Worm (Caenorhabditis elegans) whole organism, late embryonic: ENCODE data around the gene tbb-4.

Experiments
- C08G9.2 ChIP-seq: sonication (generic microtip); optimal IDR thresholded peaks from 2 replicates; lab custom pipeline; 2016; ENCODE audit warnings: mild to moderate bottlenecking, missing genetic modification characterization, moderate library complexity, missing compliant biosample characterization
- T23F11.4 ChIP-seq: fragments of 200-800 bp; sonication (Bioruptor generic); optimal IDR thresholded peaks from 2 replicates; lab custom pipeline; 2018; ENCODE audit warnings: mild to moderate bottlenecking, missing genetic modification characterization, missing compliant biosample characterization
- ahr-1 ChIP-seq: sonication (generic microtip); optimal IDR thresholded peaks from 2 replicates; lab custom pipeline; 2016; ENCODE audit warnings: missing genetic modification characterization, missing compliant biosample characterization
- ceh-2 ChIP-seq: sonication (generic microtip); optimal IDR thresholded peaks from 2 replicates; lab custom pipeline; 2016; ENCODE audit warnings: missing genotype, missing genetic modification characterization, missing compliant biosample characterization
- ceh-22 ChIP-seq: sonication (generic microtip); optimal IDR thresholded peaks from 2 replicates; lab custom pipeline; 2017; ENCODE audit warnings: missing biosample characterization, missing genetic modification characterization
- ceh-24 ChIP-seq: sonication (generic microtip); optimal IDR thresholded peaks from 2 replicates; lab custom pipeline; 2016; ENCODE audit warnings: mild to moderate bottlenecking, missing genetic modification characterization, missing compliant biosample characterization
- ceh-31 ChIP-seq: sonication (generic microtip); optimal IDR thresholded peaks from 2 replicates; lab custom pipeline; 2016; ENCODE audit warnings: missing genetic modification characterization, missing compliant biosample characterization
- ceh-34 ChIP-seq: sonication (generic microtip); optimal IDR thresholded peaks from 2 replicates; lab custom pipeline; 2016; ENCODE audit warnings: mild to moderate bottlenecking, missing genetic modification characterization, missing compliant biosample characterization
- ceh-48 ChIP-seq: sonication (generic microtip); optimal IDR thresholded peaks from 2 replicates; lab custom pipeline; 2016; ENCODE audit warnings: missing genetic modification characterization, inconsistent platforms, missing compliant biosample characterization
- fax-1 ChIP-seq: sonication (generic microtip); optimal IDR thresholded peaks from 2 replicates; lab custom pipeline; 2016; ENCODE audit warnings: missing genotype, missing genetic modification characterization, missing compliant biosample characterization
- gmeb-2 ChIP-seq: sonication (generic microtip); optimal IDR thresholded peaks from 2 replicates; lab custom pipeline; 2016; ENCODE audit warnings: missing genetic modification characterization, inconsistent platforms, missing compliant biosample characterization
- hlh-15 ChIP-seq: sonication (generic microtip); optimal IDR thresholded peaks from 2 replicates; lab custom pipeline; 2016; ENCODE audit warnings: missing genetic modification characterization, missing compliant biosample characterization
- hlh-30 ChIP-seq: sonication (generic microtip); optimal IDR thresholded peaks from 2 replicates; lab custom pipeline; 2017; ENCODE audit warnings: antibody characterized with exemption, missing genetic modification characterization, missing compliant biosample characterization; ENCODE audit not compliant: insufficient read depth
- hlh-6 ChIP-seq: sonication (generic microtip); optimal IDR thresholded peaks from 2 replicates; lab custom pipeline; 2016; ENCODE audit warnings: missing genotype, missing genetic modification characterization, missing compliant biosample characterization
- lim-6 ChIP-seq: sonication (generic microtip); optimal IDR thresholded peaks from 2 replicates; lab custom pipeline; 2016; ENCODE audit warnings: missing genetic modification characterization, missing compliant biosample characterization
- lin-11 ChIP-seq: fragments of 200-800 bp; sonication (Bioruptor generic); optimal IDR thresholded peaks from 2 replicates; lab custom pipeline; 2018; ENCODE audit warnings: mild to moderate bottlenecking, missing genetic modification characterization, missing compliant biosample characterization
- madf-2 ChIP-seq: sonication (generic microtip); optimal IDR thresholded peaks from 2 replicates; lab custom pipeline; 2017; ENCODE audit warnings: missing genetic modification characterization, missing compliant biosample characterization
- mec-3 ChIP-seq: sonication (generic microtip); optimal IDR thresholded peaks from 2 replicates; lab custom pipeline; 2016; ENCODE audit warnings: borderline replicate concordance, missing genetic modification characterization, missing compliant biosample characterization
- nhr-11 ChIP-seq: fragments of 150-350 bp; optimal IDR thresholded peaks from 2 replicates; lab custom pipeline; 2014; ENCODE audit warnings: missing biosample characterization, missing genetic modification characterization
- odd-2 ChIP-seq: sonication (generic microtip); optimal IDR thresholded peaks from 2 replicates; lab custom pipeline; 2017; ENCODE audit warnings: antibody characterized with exemption, mild to moderate bottlenecking, missing genetic modification characterization, missing compliant biosample characterization
- pag-3 ChIP-seq: sonication (generic microtip); optimal IDR thresholded peaks from 2 replicates; lab custom pipeline; 2016; ENCODE audit warnings: missing compliant biosample characterization, missing genetic modification characterization, borderline replicate concordance
- pat-9 ChIP-seq: fragments of 200-800 bp; sonication (Bioruptor generic); optimal IDR thresholded peaks from 2 replicates; lab custom pipeline; 2018; ENCODE audit warnings: mild to moderate bottlenecking, missing genetic modification characterization, moderate library complexity, missing compliant biosample characterization
- pax-1 ChIP-seq: fragments of 150-350 bp; optimal IDR thresholded peaks from 2 replicates; lab custom pipeline; 2014; ENCODE audit warnings: missing biosample characterization, missing genetic modification characterization
- pha-4 ChIP-seq: fragments of 150-350 bp; optimal IDR thresholded peaks from 2 replicates; lab custom pipeline; 2018; ENCODE audit warnings: missing biosample characterization, missing genetic modification reagents, missing genetic modification characterization
- pqm-1 ChIP-seq: sonication (generic microtip); optimal IDR thresholded peaks from 2 replicates; lab custom pipeline; 2016; ENCODE audit warnings: missing genetic modification characterization, missing compliant biosample characterization
- ref-2 ChIP-seq: sonication (generic microtip); optimal IDR thresholded peaks from 2 replicates; lab custom pipeline; 2016; ENCODE audit warnings: missing genetic modification characterization, missing compliant biosample characterization
- rnt-1 ChIP-seq: sonication (generic microtip); optimal IDR thresholded peaks from 2 replicates; lab custom pipeline; 2016; ENCODE audit warnings: missing genetic modification characterization, missing compliant biosample characterization
- sdc-2 ChIP-seq: sonication (generic microtip); optimal IDR thresholded peaks from 2 replicates; lab custom pipeline; 2016; ENCODE audit warnings: missing genotype, missing genetic modification characterization, missing compliant biosample characterization
- sox-4 ChIP-seq: sonication (generic microtip); optimal IDR thresholded peaks from 2 replicates; lab custom pipeline; 2017; ENCODE audit warnings: mild to moderate bottlenecking, missing genetic modification characterization, inconsistent platforms, missing compliant biosample characterization
- syd-9 ChIP-seq: sonication (generic microtip); optimal IDR thresholded peaks from 2 replicates; lab custom pipeline; 2016; ENCODE audit warnings: mild to moderate bottlenecking, missing genetic modification characterization, moderate library complexity, missing compliant biosample characterization
- ttx-3 ChIP-seq: sonication (generic microtip); optimal IDR thresholded peaks from 2 replicates; lab custom pipeline; 2016; ENCODE audit warnings: missing genetic modification reagents, missing genetic modification characterization, missing compliant biosample characterization
- unc-3 ChIP-seq, 2 experiments: fragments of 200-800 bp in 1 of 2; sonication (Bioruptor generic) in 1 of 2; sonication (generic microtip) in 1 of 2; conservative IDR thresholded peaks in 1 of 2; optimal IDR thresholded peaks in 1 of 2; 2 replicates each; pipeline versions ENCODE4 v1.3.6 to Lab custom; 2016 to 2022; ENCODE audit warnings: missing compliant biosample characterization in 2 of 2, missing genetic modification characterization in 2 of 2, missing genetic modification reagents in 1 of 2
- unc-86 ChIP-seq: sonication (generic microtip); optimal IDR thresholded peaks from 2 replicates; lab custom pipeline; 2016; ENCODE audit warnings: missing genetic modification characterization, missing compliant biosample characterization
- zip-5 ChIP-seq: sonication (generic microtip); optimal IDR thresholded peaks from 2 replicates; lab custom pipeline; 2016; ENCODE audit warnings: missing genetic modification characterization, missing compliant biosample characterization

Gene tbb-4

DNA sequence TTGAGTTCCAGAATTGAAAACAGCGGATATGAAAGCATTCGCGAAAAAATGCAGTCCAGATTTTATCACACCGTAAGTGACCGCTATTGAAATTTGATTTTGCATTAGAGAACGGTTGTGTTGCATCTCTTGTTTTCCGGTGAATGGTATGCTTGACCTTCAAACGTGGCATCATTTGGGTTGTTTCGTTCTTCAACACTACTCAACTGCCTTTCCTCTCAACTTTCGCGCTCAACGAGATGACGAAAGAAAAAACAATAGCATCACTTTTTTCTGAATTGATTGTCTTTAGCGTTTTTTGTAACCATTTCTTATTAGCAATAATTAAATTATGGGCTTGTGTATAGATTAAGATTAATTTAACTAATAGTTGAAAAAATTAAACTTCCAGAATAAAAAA lies 34.2 kb downstream of the tbb-4 start:
- TF ChIP-seq hlh-15 (tag; lab: Kevin White, UChicago) (no peak), sdc-2 (no peak), ceh-34 (tag; lab: Kevin White, UChicago) (no peak), ref-2 (no peak), unc-3 (GFP tag; conservative IDR thresholded peaks at IDR 0.05; lab: Robert Waterston, UW) (no peak), unc-3 (tag; optimal IDR thresholded peaks at IDR 0.05; lab: Kevin White, UChicago) (no peak), zip-5 (no peak), pqm-1 (no peak), lin-11 (tag; lab: Kevin White, UChicago) (no peak), pha-4 (tag; lab: Kevin White, UChicago) (no peak), pax-1 (tag; lab: Kevin White, UChicago) (no peak), pag-3 (tag; lab: Kevin White, UChicago) (no peak), lim-6 (tag; lab: Kevin White, UChicago) (no peak), ceh-48 (tag; lab: Kevin White, UChicago) (no peak), mec-3 (tag; lab: Kevin White, UChicago) (no peak), unc-86 (no peak)

DNA sequence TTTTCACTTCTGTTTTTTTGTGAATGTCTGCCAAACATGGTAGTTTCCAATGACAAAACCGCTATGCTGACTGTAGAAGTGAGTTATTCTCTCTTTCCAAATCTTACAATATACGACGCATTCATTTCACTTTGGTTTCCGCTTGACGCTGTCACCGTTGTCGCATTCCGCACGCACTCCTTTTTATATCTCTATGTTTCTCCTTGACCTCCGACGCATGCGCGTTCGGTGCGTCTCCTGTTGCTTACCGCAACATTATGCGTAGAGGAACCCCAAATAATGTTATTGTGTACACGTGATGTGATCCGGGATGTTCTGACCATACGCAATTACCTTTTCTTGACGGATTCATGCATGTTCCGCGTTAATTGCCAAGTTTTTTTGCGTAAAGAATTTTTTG lies 34.7 kb downstream of the tbb-4 start:
- TF ChIP-seq hlh-30 (tag; lab: Kevin White, UChicago) (peak; percentile 11), ceh-22 (tag; lab: Kevin White, UChicago) (no peak), pax-1 (tag; lab: Kevin White, UChicago) (no peak), fax-1 (tag; lab: Kevin White, UChicago) (no peak), ceh-31 (tag; lab: Kevin White, UChicago) (peak; percentile 16), ref-2 (peak; percentile 21)

DNA sequence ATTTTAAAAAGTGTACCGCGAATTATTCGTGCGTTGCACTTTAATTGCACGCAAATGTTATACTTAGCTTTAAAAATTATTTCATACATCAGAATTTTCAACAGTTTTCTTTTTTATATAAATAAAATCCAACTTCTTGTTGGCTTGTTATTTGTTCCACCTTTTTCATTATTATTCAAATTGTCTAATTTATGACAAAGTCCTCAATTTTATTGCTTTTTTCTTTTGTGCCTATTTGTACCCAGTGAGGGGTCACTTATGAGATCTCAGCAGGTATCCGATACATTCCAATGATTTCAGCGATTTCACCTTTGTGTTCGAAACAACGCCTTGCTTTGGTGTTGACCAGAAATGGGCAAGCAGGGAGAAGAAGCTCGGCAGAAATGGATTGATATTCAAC lies 39.3 kb downstream of the tbb-4 start, which contains the start of gene fln-2:
TSS of gene fln-2 (plus strand) at position 301 of the 400 bp plus-strand sequence.
- TF ChIP-seq madf-2 (tag; lab: Kevin White, UChicago) (no peak), syd-9 (no peak)

DNA sequence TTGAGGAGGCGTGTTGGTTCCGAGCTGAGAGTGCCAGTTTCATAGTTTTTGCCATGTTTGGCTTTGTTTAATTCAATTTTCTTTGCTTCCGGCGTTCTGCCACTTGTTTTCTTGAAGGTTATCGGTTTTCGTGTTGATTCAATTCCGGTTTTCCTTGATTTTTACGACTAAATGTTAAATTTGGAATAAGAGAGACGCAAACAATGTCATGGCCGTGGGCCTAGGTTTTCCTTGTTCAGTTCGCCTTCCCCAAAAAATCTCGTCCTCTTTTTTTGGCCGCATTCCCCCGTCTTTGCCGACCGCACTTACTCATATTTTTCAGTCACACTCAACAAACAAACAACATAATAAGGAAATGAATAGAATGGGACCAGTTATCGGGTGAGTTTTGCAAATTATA lies 42.9 kb downstream of the tbb-4 start, which contains the start of gene C23F12.9:
TSS of gene C23F12.9 (plus strand) at position 301 of the 400 bp plus-strand sequence.
- no peak for TF ChIP-seq hlh-6
- TF ChIP-seq odd-2 (tag; lab: Kevin White, UChicago): no peak
- TF ChIP-seq ceh-22 (tag; lab: Kevin White, UChicago): no peak
- TF ChIP-seq pax-1 (tag; lab: Kevin White, UChicago): no peak
- TF ChIP-seq ceh-24 (tag; lab: Kevin White, UChicago): no peak
- no peak for TF ChIP-seq ceh-2 (tag; lab: Kevin White, UChicago)

DNA sequence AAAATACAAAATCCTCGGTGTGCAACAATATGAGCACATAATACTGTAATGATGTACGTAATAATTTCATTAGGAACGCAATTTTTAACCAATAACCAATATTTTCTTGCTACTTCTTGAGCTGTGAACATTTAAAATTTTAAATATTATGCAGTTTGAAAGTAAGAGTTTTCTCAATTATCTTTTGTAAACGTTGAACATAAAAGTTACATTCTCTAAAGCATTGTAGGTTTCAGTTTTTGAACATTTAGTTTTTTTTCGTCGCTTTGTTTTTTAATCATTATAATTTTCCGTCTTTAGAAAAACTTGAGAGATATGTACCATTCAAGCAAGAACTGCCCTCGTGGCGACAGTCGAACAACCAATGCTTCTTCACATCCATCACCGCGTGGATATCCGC lies 45.3 kb downstream of the tbb-4 start, which contains the start of gene C23F12.3:
TSS of gene C23F12.3 (plus strand) at position 301 of the 400 bp plus-strand sequence.
- no peak for TF ChIP-seq gmeb-2 (tag; lab: Kevin White, UChicago)
- TF ChIP-seq sox-4 (tag; lab: Kevin White, UChicago): no peak
- TF ChIP-seq T23F11.4: no peak
- no peak for TF ChIP-seq ttx-3 (tag; lab: Kevin White, UChicago)
- TF ChIP-seq nhr-11 (tag; lab: Kevin White, UChicago): no peak
- TF ChIP-seq ref-2: no peak
- no peak for TF ChIP-seq pag-3 (tag; lab: Kevin White, UChicago)
- no peak for TF ChIP-seq C08G9.2 (tag; lab: Kevin White, UChicago)
- TF ChIP-seq ahr-1 (tag; lab: Kevin White, UChicago): no peak
- TF ChIP-seq madf-2 (tag; lab: Kevin White, UChicago): no peak
- TF ChIP-seq mec-3 (tag; lab: Kevin White, UChicago): no peak
- TF ChIP-seq pat-9 (tag; lab: Kevin White, UChicago): no peak
- TF ChIP-seq rnt-1 (tag; lab: Kevin White, UChicago): no peak
- TF ChIP-seq, all 69 proteins: peak for 0
